Fruit fly (Drosophila melanogaster) S2 (cell line): Measurements from ENCODE around the gene CG31075.

Experiments used
- CG8478 ChIP-seq: fragments of >200 bp; optimal IDR thresholded peaks from 2 replicates; lab custom pipeline; 2018
- CTCF ChIP-seq, 2 experiments: fragments of >200 bp; optimal IDR thresholded peaks; 2 replicates each; lab custom pipeline; 2018

The CG31075 gene

dm6 chr3R:26984437-26984836, 3.9 kb downstream of the CG31075 start:
- TF ChIP-seq CG8478 (lab: Kevin White, UChicago) (no peak), CTCF (optimal IDR thresholded peaks at IDR 0.05; lab: Kevin White, UChicago) (no peak)

- TF ChIP-seq CTCF (optimal IDR thresholded peaks at IDR 0.05; lab: Kevin White, UChicago) (no peak), CG8478 (lab: Kevin White, UChicago) (no peak)
Measured at dm6 chr3R:26982106-26982505, 6.2 kb downstream of the CG31075 start.

dm6 chr3R:26980282-26980691, 8.0 kb downstream of the CG31075 start:
- no peak for TF ChIP-seq CTCF (optimal IDR thresholded peaks at IDR 0.05; lab: Kevin White, UChicago)
- no peak for TF ChIP-seq CG8478 (lab: Kevin White, UChicago)

- TF ChIP-seq CTCF (optimal IDR thresholded peaks at IDR 0.05; lab: Kevin White, UChicago) = no peak
- TF ChIP-seq CG8478 (lab: Kevin White, UChicago) = no peak
Measured at dm6 chr3R:26978241-26978640, 10.1 kb downstream of the CG31075 start, which contains the start of the genes CG14253 and CG46313. TSS of gene CG14253 (plus strand) at chr3R:26978541. TSS of gene CG46313 (plus strand) at chr3R:26978541.

- no peak for TF ChIP-seq CTCF (optimal IDR thresholded peaks at IDR 0.05; lab: Kevin White, UChicago)
- no peak for TF ChIP-seq CG8478 (lab: Kevin White, UChicago)
Measured at dm6 chr3R:26969743-26970142, 18.6 kb downstream of the CG31075 start.

- no peak for TF ChIP-seq CG8478 (lab: Kevin White, UChicago)
- no peak for TF ChIP-seq CTCF (optimal IDR thresholded peaks at IDR 0.05; lab: Kevin White, UChicago)
Measured at dm6 chr3R:26968823-26969638, 19.3 kb downstream of the CG31075 start.

dm6 chr3R:26968313-26968605, 20.1 kb downstream of the CG31075 start:
- TF ChIP-seq CG8478 (lab: Kevin White, UChicago) (no peak), CTCF (optimal IDR thresholded peaks at IDR 0.05; lab: Kevin White, UChicago) (no peak)

dm6 chr3R:26967587-26968312, 20.6 kb downstream of the CG31075 start:
- TF ChIP-seq CTCF (optimal IDR thresholded peaks at IDR 0.05; lab: Kevin White, UChicago) = no peak
- TF ChIP-seq CG8478 (lab: Kevin White, UChicago) = no peak

dm6 chr3R:26966794-26967323, 21.5 kb downstream of the CG31075 start, which contains the start of gene CG5521:
TSS of gene CG5521 (plus strand) at chr3R:26966930.
- TF ChIP-seq CG8478 (lab: Kevin White, UChicago) = no peak
- no peak for TF ChIP-seq CTCF (optimal IDR thresholded peaks at IDR 0.05; lab: Kevin White, UChicago)

- no peak for TF ChIP-seq CTCF (optimal IDR thresholded peaks at IDR 0.05; lab: Kevin White, UChicago)
- TF ChIP-seq CG8478 (lab: Kevin White, UChicago) = no peak
Measured at dm6 chr3R:26966385-26966784, 21.9 kb downstream of the CG31075 start, which contains the start of gene Gr97a. TSS of gene Gr97a (minus strand) at chr3R:26966485.

- TF ChIP-seq CTCF (optimal IDR thresholded peaks at IDR 0.05; lab: Kevin White, UChicago) = no peak
- TF ChIP-seq CG8478 (lab: Kevin White, UChicago) = no peak
Measured at dm6 chr3R:26964452-26965133, 23.7 kb downstream of the CG31075 start, which contains the start of gene Tsp97E. TSS of gene Tsp97E (minus strand) at chr3R:26964817.

- TF ChIP-seq CTCF (optimal IDR thresholded peaks at IDR 0.05; lab: Kevin White, UChicago) = no peak
- TF ChIP-seq CG8478 (lab: Kevin White, UChicago) = no peak
Measured at dm6 chr3R:26963747-26964174, 24.6 kb downstream of the CG31075 start.

dm6 chr3R:26960496-26960895, 27.8 kb downstream of the CG31075 start:
- TF ChIP-seq CTCF (optimal IDR thresholded peaks at IDR 0.05; lab: Kevin White, UChicago) = no peak
- no peak for TF ChIP-seq CG8478 (lab: Kevin White, UChicago)

dm6 chr3R:26958314-26958979, 29.9 kb downstream of the CG31075 start, which contains the start of gene CG6330:
TSS of gene CG6330 (minus strand) at chr3R:26958491.
- TF ChIP-seq CTCF (optimal IDR thresholded peaks at IDR 0.05; lab: Kevin White, UChicago) (no peak), CG8478 (lab: Kevin White, UChicago) (no peak)
